Worm (Caenorhabditis elegans) whole organism, L4 larva: ENCODE data around the gene gst-6.

ENCODE experiments used
- F10B5.3 ChIP-seq: sonication (generic microtip); optimal IDR thresholded peaks from 2 replicates; lab custom pipeline; 2016; ENCODE audit warnings: mild to moderate bottlenecking, missing genetic modification characterization, missing compliant biosample characterization
- attf-4 ChIP-seq: sonication (generic microtip); optimal IDR thresholded peaks from 3 replicates; lab custom pipeline; 2017; ENCODE audit warnings: missing biosample characterization, missing genetic modification characterization
- lsy-2 ChIP-seq, 2 experiments: fragments of 150-350 bp in 1 of 2; sonication (generic microtip) in 1 of 2; optimal IDR thresholded peaks; 2 replicates each; lab custom pipeline; 2014 to 2017; ENCODE audit warnings: missing biosample characterization in 2 of 2, missing genetic modification characterization in 2 of 2
- mdl-1 ChIP-seq, 2 experiments: fragments of 150-350 bp in 1 of 2; sonication (generic microtip) in 1 of 2; optimal IDR thresholded peaks; 2 replicates each; lab custom pipeline; 2014 to 2017; ENCODE audit warnings: missing biosample characterization in 2 of 2, missing genetic modification characterization in 2 of 2
- mxl-2 ChIP-seq: fragments of 200-800 bp; sonication (Bioruptor generic); conservative IDR thresholded peaks from 2 replicates; pipeline ENCODE4 v1.3.6; 2022; ENCODE audit warnings: missing genetic modification reagents, missing genetic modification characterization, missing compliant biosample characterization
- nhr-11 ChIP-seq: fragments of 150-350 bp; optimal IDR thresholded peaks from 2 replicates; lab custom pipeline; 2014; ENCODE audit warnings: missing biosample characterization, missing genetic modification characterization
- nhr-76 ChIP-seq: fragments of 150-350 bp; optimal IDR thresholded peaks from 2 replicates; lab custom pipeline; 2014; ENCODE audit warnings: missing biosample characterization, missing genetic modification characterization
- ztf-11 ChIP-seq: fragments of 150-350 bp; optimal IDR thresholded peaks from 2 replicates; lab custom pipeline; 2014; ENCODE audit warnings: missing biosample characterization, missing genetic modification characterization

- no peak for TF ChIP-seq attf-4 (tag; lab: Kevin White, UChicago)
- TF ChIP-seq mxl-2 (GFP tag; lab: Robert Waterston, UW) = no peak
- TF ChIP-seq nhr-76 (tag; lab: Kevin White, UChicago) = no peak
- TF ChIP-seq nhr-11 (tag; lab: Kevin White, UChicago) = peak; percentile 43
- peak in 1 of 2 experiments; percentile 53 for TF ChIP-seq mdl-1 (tag; optimal IDR thresholded peaks at IDR 0.05; lab: Kevin White, UChicago)
- peak in 1 of 2 experiments; percentile 51 for TF ChIP-seq lsy-2 (tag; optimal IDR thresholded peaks at IDR 0.05; lab: Kevin White, UChicago)
- TF ChIP-seq F10B5.3 (tag; lab: Kevin White, UChicago) = no peak
- TF ChIP-seq ztf-11 (tag; lab: Kevin White, UChicago) = no peak
These were observed 2.0 kb downstream of the gst-6 start, which contains the start of gene gst-7 for ce11 chrII:4881727-4882126.
